Worm (Caenorhabditis elegans) whole organism, midembryonic: ENCODE results near the gene srx-23.

Experiments used
- T22C8.4 ChIP-seq: fragments of 200-800 bp; sonication (Bioruptor generic); IDR thresholded peaks from 2 replicates; pipeline ENCODE4 v1.3.6; 2022; ENCODE audit warnings: missing genetic modification characterization, missing compliant biosample characterization
- cog-1 ChIP-seq: sonication (generic microtip); optimal IDR thresholded peaks from 2 replicates; lab custom pipeline; 2016; ENCODE audit warnings: missing genetic modification characterization, missing compliant biosample characterization
- med-1 ChIP-seq: sonication (generic microtip); optimal IDR thresholded peaks from 2 replicates; lab custom pipeline; 2017; ENCODE audit warnings: missing genetic modification characterization, mild to moderate bottlenecking, missing compliant biosample characterization, antibody characterized with exemption, missing genetic modification reagents; ENCODE audit not compliant: insufficient read depth
- ref-1 ChIP-seq: fragments of 200-800 bp; sonication (Bioruptor generic); conservative IDR thresholded peaks from 2 replicates; pipeline ENCODE4 v1.3.6; 2022; ENCODE audit warnings: missing genetic modification reagents, missing genetic modification characterization, missing compliant biosample characterization
- tab-1 ChIP-seq: fragments of 200-800 bp; sonication (Bioruptor generic); IDR thresholded peaks from 2 replicates; pipeline ENCODE4 v1.3.6; 2022; ENCODE audit warnings: missing genetic modification characterization, missing compliant biosample characterization
- ztf-23 ChIP-seq: fragments of 200-800 bp; sonication (Bioruptor generic); IDR thresholded peaks from 2 replicates; pipeline ENCODE4 v1.3.6; 2022; ENCODE audit warnings: missing genetic modification reagents, missing genetic modification characterization, missing compliant biosample characterization
- ztf-29 ChIP-seq: fragments of 200-800 bp; sonication (Bioruptor generic); IDR thresholded peaks from 2 replicates; pipeline ENCODE4 v1.3.6; 2022; ENCODE audit warnings: missing genetic modification reagents, missing genetic modification characterization, missing compliant biosample characterization

DNA sequence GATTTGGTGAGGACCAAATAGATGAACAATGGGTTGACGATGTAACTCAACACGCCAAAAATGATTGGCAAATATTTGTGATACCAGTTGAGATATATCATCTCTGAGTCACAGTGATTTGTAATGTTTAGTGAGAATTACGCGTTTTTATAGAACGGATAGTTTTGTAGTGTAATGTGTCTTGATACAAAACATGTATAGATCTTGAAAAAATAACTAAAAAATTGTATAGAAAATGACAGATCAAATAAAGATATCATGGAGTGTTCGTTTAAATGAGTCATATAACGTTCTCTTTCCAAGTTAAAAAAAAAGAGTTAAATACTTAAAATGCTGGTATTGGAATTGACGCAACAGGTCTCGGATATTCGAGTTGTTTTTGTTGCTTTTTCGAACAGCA, 27.7 kb upstream of the srx-23 start, which contains the start of gene srj-6:
- TF ChIP-seq ztf-23 (GFP tag; lab: Robert Waterston, UW) (no peak), cog-1 (tag; lab: Kevin White, UChicago) (no peak), tab-1 (GFP tag; lab: Robert Waterston, UW) (no peak), ztf-29 (GFP tag; lab: Robert Waterston, UW) (no peak), ref-1 (no peak), med-1 (GFP tag; lab: Kevin White, UChicago) (no peak), T22C8.4 (GFP tag; lab: Robert Waterston, UW) (no peak)
